Fruit fly (Drosophila melanogaster) whole organism, embryonic: ENCODE data around the gene CG9316.

Experiments
- Ada2b ChIP-seq: fragments of 200-800 bp; sonication (Bioruptor generic); IDR thresholded peaks from 2 replicates; pipeline ENCODE4 v1.3.6; 2022; ENCODE audit warnings: missing biosample characterization, missing genetic modification characterization
- CG10209 ChIP-seq: fragments of 200-800 bp; sonication (Bioruptor generic); optimal IDR thresholded peaks from 3 replicates; lab custom pipeline; 2017; ENCODE audit warnings: missing biosample characterization, mild to moderate bottlenecking, missing genetic modification characterization, missing genetic modification reagents
- CG10267 ChIP-seq: fragments of 200-800 bp; sonication (Bioruptor generic); optimal IDR thresholded peaks from 2 replicates; lab custom pipeline; 2018; ENCODE audit warnings: missing biosample characterization, mild to moderate bottlenecking, missing genetic modification characterization, moderate library complexity
- CG12104 ChIP-seq: fragments of 200-800 bp; sonication (Bioruptor generic); optimal IDR thresholded peaks from 3 replicates; lab custom pipeline; 2016; ENCODE audit warnings: missing biosample characterization, missing genetic modification characterization
- CG12155 ChIP-seq: fragments of 200-800 bp; sonication (Bioruptor generic); optimal IDR thresholded peaks from 3 replicates; lab custom pipeline; 2016; ENCODE audit warnings: missing biosample characterization, missing genetic modification characterization
- CG12659 ChIP-seq: fragments of 200-800 bp; sonication (Bioruptor generic); optimal IDR thresholded peaks from 3 replicates; lab custom pipeline; 2017; ENCODE audit warnings: mild to moderate bottlenecking, missing biosample characterization, missing genetic modification reagents, missing genetic modification characterization
- CG14441 ChIP-seq: fragments of 200-800 bp; sonication (Bioruptor generic); IDR thresholded peaks from 2 replicates; pipeline ENCODE4 v1.3.6; 2022; ENCODE audit warnings: missing biosample characterization, missing genetic modification characterization
- CG14710 ChIP-seq: fragments of 200-800 bp; sonication (Bioruptor generic); optimal IDR thresholded peaks from 3 replicates; lab custom pipeline; 2019; ENCODE audit warnings: missing biosample characterization, mild to moderate bottlenecking, missing genetic modification characterization, moderate library complexity
- CG14965 ChIP-seq: fragments of 200-800 bp; sonication (Bioruptor generic); optimal IDR thresholded peaks from 2 replicates; lab custom pipeline; 2016; ENCODE audit warnings: missing biosample characterization, missing genetic modification characterization, borderline replicate concordance
- CG15601 ChIP-seq: fragments of 200-800 bp; sonication (Bioruptor generic); optimal IDR thresholded peaks from 3 replicates; lab custom pipeline; 2019; ENCODE audit warnings: missing biosample characterization, mild to moderate bottlenecking, missing genetic modification characterization, moderate library complexity
- CG17328 ChIP-seq: fragments of 200-800 bp; sonication (Bioruptor generic); IDR thresholded peaks from 2 replicates; pipeline ENCODE4 v1.3.6; 2022; ENCODE audit warnings: missing biosample characterization, missing genetic modification characterization
- CG2199 ChIP-seq: fragments of 200-800 bp; sonication (Bioruptor generic); IDR thresholded peaks from 3 replicates; pipeline ENCODE4 v1.3.6; 2022; ENCODE audit warnings: missing biosample characterization, missing genetic modification characterization
- CG30020 ChIP-seq: fragments of 200-800 bp; optimal IDR thresholded peaks from 2 replicates; lab custom pipeline; 2019; ENCODE audit warnings: missing biosample characterization, mild to moderate bottlenecking, missing genetic modification characterization, moderate library complexity
- CG30403 ChIP-seq: fragments of 200-800 bp; sonication (Bioruptor generic); optimal IDR thresholded peaks from 3 replicates; lab custom pipeline; 2016; ENCODE audit warnings: missing biosample characterization, missing genetic modification characterization
- CG30431 ChIP-seq: fragments of 200-800 bp; sonication (Bioruptor generic); optimal IDR thresholded peaks from 2 replicates; lab custom pipeline; 2017; ENCODE audit warnings: missing biosample characterization, missing genetic modification characterization
- CG31365 ChIP-seq: fragments of 200-800 bp; sonication (Bioruptor generic); optimal IDR thresholded peaks from 2 replicates; lab custom pipeline; 2018; ENCODE audit warnings: missing biosample characterization, mild to moderate bottlenecking, missing genetic modification characterization
- CG4617 ChIP-seq: fragments of 200-800 bp; sonication (Bioruptor generic); optimal IDR thresholded peaks from 3 replicates; lab custom pipeline; 2016; ENCODE audit warnings: missing biosample characterization, missing genetic modification characterization, borderline replicate concordance
- CG6791 ChIP-seq: fragments of 200-800 bp; sonication (Bioruptor generic); IDR thresholded peaks from 3 replicates; pipeline ENCODE4 v1.3.6; 2022; ENCODE audit warnings: missing biosample characterization, missing genetic modification characterization; ENCODE audit not compliant: partially characterized antibody
- Camta ChIP-seq: fragments of 200-800 bp; sonication (Bioruptor generic); optimal IDR thresholded peaks from 2 replicates; lab custom pipeline; 2016; ENCODE audit warnings: missing biosample characterization, missing genetic modification characterization
- Dad ChIP-seq: fragments of 200-800 bp; sonication (Bioruptor generic); optimal IDR thresholded peaks from 3 replicates; lab custom pipeline; 2016; ENCODE audit warnings: missing biosample characterization, missing genetic modification characterization
- Dip3 ChIP-seq: fragments of 200-800 bp; sonication (Bioruptor generic); optimal IDR thresholded peaks from 3 replicates; lab custom pipeline; 2016; ENCODE audit warnings: missing biosample characterization, missing genetic modification characterization
- Ets97D ChIP-seq: fragments of 200-800 bp; sonication (Bioruptor generic); optimal IDR thresholded peaks from 3 replicates; lab custom pipeline; 2016; ENCODE audit warnings: missing biosample characterization, missing genetic modification characterization
- HLH54F ChIP-seq: fragments of 200-800 bp; sonication (Bioruptor generic); optimal IDR thresholded peaks from 3 replicates; lab custom pipeline; 2016; ENCODE audit warnings: missing biosample characterization, missing genetic modification characterization
- Myb ChIP-seq: fragments of 200-800 bp; sonication (Bioruptor generic); optimal IDR thresholded peaks from 2 replicates; lab custom pipeline; 2016; ENCODE audit warnings: missing biosample characterization, missing genetic modification characterization
- Oaz ChIP-seq: fragments of 200-800 bp; sonication (Bioruptor generic); IDR thresholded peaks from 2 replicates; pipeline ENCODE4 v1.3.6; 2022; ENCODE audit warnings: missing biosample characterization, missing genetic modification characterization
- Vsx1 ChIP-seq: fragments of 200-800 bp; sonication (Bioruptor generic); optimal IDR thresholded peaks from 2 replicates; lab custom pipeline; 2017; ENCODE audit warnings: missing biosample characterization, mild to moderate bottlenecking, missing genetic modification characterization, missing genetic modification reagents
- az2 ChIP-seq: fragments of 200-800 bp; sonication (Bioruptor generic); optimal IDR thresholded peaks from 3 replicates; lab custom pipeline; 2016; ENCODE audit warnings: missing biosample characterization, missing genetic modification characterization
- bab2 ChIP-seq: fragments of 200-800 bp; sonication (Bioruptor generic); optimal IDR thresholded peaks from 2 replicates; lab custom pipeline; 2016; ENCODE audit warnings: missing biosample characterization, missing genetic modification characterization
- bbx ChIP-seq: fragments of 200-800 bp; sonication (Bioruptor generic); IDR thresholded peaks from 2 replicates; pipeline ENCODE4 v1.3.6; 2022; ENCODE audit warnings: missing biosample characterization, missing genetic modification characterization; ENCODE audit not compliant: partially characterized antibody
- cg ChIP-seq: fragments of 200-800 bp; sonication (Bioruptor generic); optimal IDR thresholded peaks from 3 replicates; lab custom pipeline; 2019; ENCODE audit warnings: missing biosample characterization, mild to moderate bottlenecking, missing genetic modification characterization, moderate library complexity
- crc ChIP-seq: fragments of 200-800 bp; sonication (Bioruptor generic); optimal IDR thresholded peaks from 2 replicates; lab custom pipeline; 2016; ENCODE audit warnings: missing biosample characterization, missing genetic modification characterization
- danr ChIP-seq: fragments of 200-800 bp; sonication (Bioruptor generic); IDR thresholded peaks from 2 replicates; pipeline ENCODE4 v1.3.6; 2022; ENCODE audit warnings: missing biosample characterization, missing genetic modification characterization
- dmrt11E ChIP-seq: fragments of 200-800 bp; sonication (Bioruptor generic); optimal IDR thresholded peaks from 3 replicates; lab custom pipeline; 2018; ENCODE audit warnings: missing biosample characterization, mild to moderate bottlenecking, missing genetic modification characterization, moderate library complexity
- emc ChIP-seq: fragments of 200-800 bp; sonication (Bioruptor generic); optimal IDR thresholded peaks from 2 replicates; lab custom pipeline; 2016; ENCODE audit warnings: missing biosample characterization, missing genetic modification characterization
- esg ChIP-seq: fragments of 200-800 bp; sonication (Bioruptor generic); conservative IDR thresholded peaks from 2 replicates; pipeline ENCODE4 v1.3.6; 2022; ENCODE audit warnings: missing biosample characterization, missing genetic modification characterization
- fd64A ChIP-seq: fragments of 200-800 bp; sonication (Bioruptor generic); optimal IDR thresholded peaks from 3 replicates; lab custom pipeline; 2018; ENCODE audit warnings: missing biosample characterization, mild to moderate bottlenecking, missing genetic modification characterization
- fu2 ChIP-seq: fragments of 200-800 bp; sonication (Bioruptor generic); optimal IDR thresholded peaks from 2 replicates; lab custom pipeline; 2016; ENCODE audit warnings: missing biosample characterization, missing genetic modification characterization
- hkb ChIP-seq, 2 experiments: fragments of 200-800 bp in 1 of 2; fragments of >200 bp in 1 of 2; sonication (Bioruptor generic) in 1 of 2; IDR thresholded peaks in 1 of 2; optimal IDR thresholded peaks in 1 of 2; 2 replicates each; pipeline versions ENCODE4 v1.3.6 to Lab custom; 2017 to 2022; ENCODE audit warnings: missing biosample characterization in 1 of 2, missing genetic modification characterization in 1 of 2
- ind ChIP-seq: fragments of 200-800 bp; sonication (Bioruptor generic); optimal IDR thresholded peaks from 3 replicates; lab custom pipeline; 2016; ENCODE audit warnings: missing biosample characterization, missing genetic modification characterization
- jing ChIP-seq: fragments of 200-800 bp; sonication (Bioruptor generic); optimal IDR thresholded peaks from 2 replicates; lab custom pipeline; 2018; ENCODE audit warnings: missing biosample characterization, mild to moderate bottlenecking, missing genetic modification characterization
- kay ChIP-seq: fragments of 200-800 bp; sonication (Bioruptor generic); optimal IDR thresholded peaks from 2 replicates; lab custom pipeline; 2016; ENCODE audit warnings: missing biosample characterization, missing genetic modification characterization
- lmd ChIP-seq: fragments of 200-800 bp; sonication (Bioruptor generic); IDR thresholded peaks from 2 replicates; pipeline ENCODE4 v1.3.6; 2022; ENCODE audit warnings: missing biosample characterization, missing genetic modification characterization
- lola ChIP-seq, 3 experiments: fragments of >200 bp in 2 of 3; fragments of 200-800 bp in 1 of 3; sonication (Bioruptor generic) in 1 of 3; optimal IDR thresholded peaks; 2 replicates each; lab custom pipeline; 2017 to 2019; ENCODE audit warnings: missing biosample characterization in 3 of 3, missing genetic modification characterization in 3 of 3, mild to moderate bottlenecking in 1 of 3, moderate library complexity in 1 of 3
- prd ChIP-seq, 3 experiments: fragments of >200 bp in 2 of 3; fragments of 200-800 bp in 1 of 3; sonication (Bioruptor generic) in 1 of 3; optimal IDR thresholded peaks in 2 of 3; IDR thresholded peaks in 1 of 3; 2 replicates in 2 of 3; 3 replicates in 1 of 3; pipeline versions ENCODE4 v1.3.6 to Lab custom; 2017 to 2022; ENCODE audit warnings: missing biosample characterization in 1 of 3, missing genetic modification characterization in 1 of 3
- repo ChIP-seq: fragments of 200-800 bp; sonication (Bioruptor generic); optimal IDR thresholded peaks from 2 replicates; lab custom pipeline; 2016; ENCODE audit warnings: missing biosample characterization, missing genetic modification characterization
- sisA ChIP-seq: fragments of 200-800 bp; sonication (Bioruptor generic); IDR thresholded peaks from 2 replicates; pipeline ENCODE4 v1.3.6; 2022; ENCODE audit warnings: missing biosample characterization, missing genetic modification characterization
- slp2 ChIP-seq: fragments of 200-800 bp; sonication (Bioruptor generic); optimal IDR thresholded peaks from 2 replicates; lab custom pipeline; 2016; ENCODE audit warnings: missing biosample characterization, missing genetic modification characterization
- tio ChIP-seq: fragments of 200-800 bp; sonication (Bioruptor generic); optimal IDR thresholded peaks from 2 replicates; lab custom pipeline; 2017; ENCODE audit warnings: missing biosample characterization, missing genetic modification characterization, inconsistent platforms
- zfh1 ChIP-seq: fragments of 200-800 bp; sonication (Bioruptor generic); IDR thresholded peaks from 3 replicates; pipeline ENCODE4 v1.3.6; 2022; ENCODE audit warnings: missing biosample characterization, missing genetic modification characterization

The CG9316 gene

DNA sequence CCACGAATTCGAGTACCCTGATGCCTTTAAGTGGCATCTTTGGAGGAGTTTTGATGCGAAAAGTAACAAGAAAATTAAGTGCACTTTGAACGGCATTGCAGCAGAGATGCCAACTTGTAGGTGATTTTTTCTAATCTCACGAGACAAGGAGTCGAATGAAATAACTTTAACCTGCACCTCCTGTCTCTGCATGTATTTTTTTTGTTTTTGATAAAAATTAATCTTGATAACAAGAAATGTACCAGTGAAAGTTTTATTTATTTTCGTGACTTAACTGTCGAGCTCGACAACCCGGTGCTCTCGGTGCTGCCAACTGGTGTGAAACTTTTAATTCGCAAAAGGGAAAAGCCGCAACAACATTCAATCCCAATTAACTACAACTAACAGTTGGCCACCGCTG lies 25.8 kb upstream of the CG9316 start, which contains the start of the genes Amacr and Ns4 (continued):
- no peak for TF ChIP-seq cg (GFP tag; lab: Kevin White, UChicago)
- TF ChIP-seq az2 (GFP tag; lab: Kevin White, UChicago), result peak; percentile 18
- peak; percentile 33; the same call in 1 of the 2 replicates for TF ChIP-seq esg
- peak; percentile 67 for TF ChIP-seq CG12659 (GFP tag; lab: Kevin White, UChicago)
- peak; percentile 71 for TF ChIP-seq CG30403 (GFP tag; lab: Kevin White, UChicago)
- TF ChIP-seq bab2 (GFP tag; lab: Kevin White, UChicago), result peak; percentile 57
- TF ChIP-seq CG12104 (GFP tag; lab: Kevin White, UChicago), result peak; percentile 23
- peak; percentile 40; the same call in 1 of the 2 replicates for TF ChIP-seq CG17328
- peak; percentile 75 for TF ChIP-seq HLH54F (GFP tag; lab: Kevin White, UChicago)
- no peak for TF ChIP-seq fd64A
- TF ChIP-seq CG31365, result no peak
- peak; percentile 13 for TF ChIP-seq CG30431 (GFP tag; lab: Kevin White, UChicago)
- TF ChIP-seq jing, result no peak
- peak; percentile 17; the same call in 1 of the 2 replicates for TF ChIP-seq CG14441 (GFP tag; lab: Robert Waterston, UW)
- peak; percentile 29 for TF ChIP-seq CG30020 (tag; lab: Kevin White, UChicago)
- TF ChIP-seq prd (optimal IDR thresholded peaks at IDR 0.05; lab: Kevin White, UChicago), result no peak
- TF ChIP-seq prd (GFP tag; IDR thresholded peaks at IDR 0.05; lab: Robert Waterston, UW), result peak; percentile 46; the same call in 1 of the 3 replicates
- no peak for TF ChIP-seq kay
- TF ChIP-seq CG2199 (GFP tag; lab: Robert Waterston, UW), result no peak
- peak; percentile 46; the same call in 1 of the 2 replicates for TF ChIP-seq Oaz
- peak; percentile 71 for TF ChIP-seq Myb (GFP tag; lab: Kevin White, UChicago)
- TF ChIP-seq crc, result peak; percentile 29
- no peak for TF ChIP-seq CG14965 (GFP tag; lab: Kevin White, UChicago)
- peak; percentile 59 for TF ChIP-seq Camta (GFP tag; lab: Kevin White, UChicago)
- TF ChIP-seq Dad (GFP tag; lab: Kevin White, UChicago), result peak; percentile 25
- TF ChIP-seq Vsx1 (GFP tag; lab: Kevin White, UChicago), result no peak
- TF ChIP-seq CG6791 (GFP tag; lab: Robert Waterston, UW), result no peak
- TF ChIP-seq Ada2b, result peak; percentile 21; the same call in 1 of the 2 replicates
- TF ChIP-seq CG14710 (tag; lab: Kevin White, UChicago), result peak; percentile 45
- no peak for TF ChIP-seq bbx (GFP tag; lab: Robert Waterston, UW)
- TF ChIP-seq Ets97D (GFP tag; lab: Kevin White, UChicago), result peak; percentile 13
- peak; percentile 52 for TF ChIP-seq CG12155 (GFP tag; lab: Kevin White, UChicago)
- TF ChIP-seq slp2 (GFP tag; lab: Kevin White, UChicago), result peak; percentile 47
- peak; percentile 10 for TF ChIP-seq CG10209 (GFP tag; lab: Kevin White, UChicago)
- TF ChIP-seq hkb (optimal IDR thresholded peaks at IDR 0.05; lab: Kevin White, UChicago), result no peak
- no peak for TF ChIP-seq hkb (GFP tag; IDR thresholded peaks at IDR 0.05; lab: Robert Waterston, UW)
- TF ChIP-seq tio (GFP tag; lab: Kevin White, UChicago), result peak; percentile 16
- TF ChIP-seq lmd (GFP tag; lab: Robert Waterston, UW), result peak; percentile 64; the same call in 1 of the 2 replicates
- TF ChIP-seq CG10267, result peak; percentile 31
- TF ChIP-seq Dip3 (GFP tag; lab: Kevin White, UChicago), result peak; percentile 60
- TF ChIP-seq emc (GFP tag; lab: Kevin White, UChicago), result no peak
- peak; percentile 30 for TF ChIP-seq ind (GFP tag; lab: Kevin White, UChicago)
- TF ChIP-seq sisA, result peak; percentile 54
- peak; percentile 65 for TF ChIP-seq fu2 (GFP tag; lab: Kevin White, UChicago)
- no peak for TF ChIP-seq CG15601
- TF ChIP-seq repo, result peak; percentile 24
- peak; percentile 78 for TF ChIP-seq CG4617
- 0 out of 3 replicates have a peak, but pooled peaks have one; percentile 33 for TF ChIP-seq zfh1 (GFP tag; lab: Robert Waterston, UW)
- peak in 1 of 3 experiments; percentile 37 for TF ChIP-seq lola (GFP tag; optimal IDR thresholded peaks at IDR 0.05; lab: Kevin White, UChicago)
- peak; percentile 27 for TF ChIP-seq dmrt11E (tag; lab: Kevin White, UChicago)
- no peak for TF ChIP-seq danr (GFP tag; lab: Robert Waterston, UW)
